Fruit fly (Drosophila melanogaster): Measurements from ENCODE around the gene CG5079.

dm6 chr3R:25625940-25626624 lies 12.6 kb downstream of the CG5079 start:
- TF ChIP-seq CG8478 (optimal IDR thresholded peaks at IDR 0.05) (no peak), CTCF (optimal IDR thresholded peaks at IDR 0.05) (no peak)

All from S2 (cell line).